Worm (Caenorhabditis elegans): ENCODE results near the gene K01A6.5.

Gene K01A6.5

DNA sequence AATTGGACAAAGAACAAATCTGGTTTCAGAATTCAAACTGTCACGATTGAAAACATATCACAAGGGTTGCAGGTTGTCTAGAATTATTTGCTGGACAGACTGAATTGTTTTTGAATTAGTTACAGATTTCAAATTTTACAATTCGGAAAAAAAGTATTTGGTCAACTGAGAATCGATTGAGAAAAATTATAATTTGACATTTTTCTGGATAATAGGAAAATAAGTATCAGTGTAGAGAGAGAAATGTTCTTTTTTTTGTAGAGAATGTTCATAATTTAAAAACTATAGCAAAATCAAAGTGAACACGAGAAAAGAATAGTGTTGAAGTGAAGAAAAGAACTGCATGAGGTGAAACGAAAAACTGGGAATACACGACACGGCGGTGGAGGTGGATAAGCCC is 41.8 kb upstream of the K01A6.5 start, which contains the start of gene dpy-20:
Gene dpy-20, minus strand, starts transcription at position 101 of the 400 bp plus-strand sequence.
- TF ChIP-seq Y22D7AL.16 (tag; optimal IDR thresholded peaks at IDR 0.05) (no peak), C08G9.2 (tag; optimal IDR thresholded peaks at IDR 0.05) (no peak), ceh-18 (tag; optimal IDR thresholded peaks at IDR 0.05) (no peak), K02D7.2 (tag; optimal IDR thresholded peaks at IDR 0.05) (no peak), sox-2 (GFP tag; IDR thresholded peaks at IDR 0.05) (no peak)

DNA sequence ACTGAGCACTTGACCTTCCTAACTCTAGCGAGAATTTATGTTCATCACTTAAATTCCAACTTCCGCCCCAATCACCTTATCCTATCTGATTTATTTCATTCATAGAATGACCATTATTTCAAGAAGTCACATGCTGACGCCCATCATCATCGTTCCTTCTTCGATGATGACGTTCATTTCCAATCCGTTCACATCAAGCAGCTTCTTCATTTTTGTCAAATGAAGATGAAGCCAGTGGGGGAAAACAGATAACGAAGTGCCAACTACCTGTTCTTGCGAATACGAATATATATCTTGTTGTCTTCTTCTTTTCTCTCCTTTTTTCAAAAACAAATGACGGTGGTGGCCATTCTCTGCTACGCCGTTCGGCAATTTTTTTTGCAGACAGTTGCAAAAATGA is 40.6 kb upstream of the K01A6.5 start:
- TF ChIP-seq zip-5 (tag; optimal IDR thresholded peaks at IDR 0.05): no peak
- no peak for TF ChIP-seq unc-3 (GFP tag; conservative IDR thresholded peaks at IDR 0.05)
- TF ChIP-seq unc-3 (tag; optimal IDR thresholded peaks at IDR 0.05): no peak
- no peak for TF ChIP-seq unc-42 (tag; optimal IDR thresholded peaks at IDR 0.05)
- no peak for TF ChIP-seq sox-4 (tag; optimal IDR thresholded peaks at IDR 0.05)
- TF ChIP-seq hlh-6 (tag; optimal IDR thresholded peaks at IDR 0.05): no peak
- no peak for TF ChIP-seq dve-1 (tag; optimal IDR thresholded peaks at IDR 0.05)
- TF ChIP-seq ceh-48 (tag; optimal IDR thresholded peaks at IDR 0.05): no peak
- no peak for TF ChIP-seq syd-9 (tag; optimal IDR thresholded peaks at IDR 0.05)
- no peak for TF ChIP-seq dmd-4 (tag; optimal IDR thresholded peaks at IDR 0.05; ENCODE audit: borderline replicate concordance)
- TF ChIP-seq ceh-22 (tag; optimal IDR thresholded peaks at IDR 0.05): no peak
- TF ChIP-seq mec-3 (tag; optimal IDR thresholded peaks at IDR 0.05; ENCODE audit: borderline replicate concordance): no peak
- no peak for TF ChIP-seq fax-1 (tag; optimal IDR thresholded peaks at IDR 0.05)
- no peak for TF ChIP-seq unc-86 (tag; optimal IDR thresholded peaks at IDR 0.05)
- no peak for TF ChIP-seq hlh-13 (GFP tag; optimal IDR thresholded peaks at IDR 0.05)
- TF ChIP-seq fkh-6 (tag; optimal IDR thresholded peaks at IDR 0.05): no peak
- no peak for TF ChIP-seq eyg-1 (tag; optimal IDR thresholded peaks at IDR 0.05)
- TF ChIP-seq pat-9 (tag; optimal IDR thresholded peaks at IDR 0.05): no peak
- TF ChIP-seq ahr-1 (tag; optimal IDR thresholded peaks at IDR 0.05): no peak

DNA sequence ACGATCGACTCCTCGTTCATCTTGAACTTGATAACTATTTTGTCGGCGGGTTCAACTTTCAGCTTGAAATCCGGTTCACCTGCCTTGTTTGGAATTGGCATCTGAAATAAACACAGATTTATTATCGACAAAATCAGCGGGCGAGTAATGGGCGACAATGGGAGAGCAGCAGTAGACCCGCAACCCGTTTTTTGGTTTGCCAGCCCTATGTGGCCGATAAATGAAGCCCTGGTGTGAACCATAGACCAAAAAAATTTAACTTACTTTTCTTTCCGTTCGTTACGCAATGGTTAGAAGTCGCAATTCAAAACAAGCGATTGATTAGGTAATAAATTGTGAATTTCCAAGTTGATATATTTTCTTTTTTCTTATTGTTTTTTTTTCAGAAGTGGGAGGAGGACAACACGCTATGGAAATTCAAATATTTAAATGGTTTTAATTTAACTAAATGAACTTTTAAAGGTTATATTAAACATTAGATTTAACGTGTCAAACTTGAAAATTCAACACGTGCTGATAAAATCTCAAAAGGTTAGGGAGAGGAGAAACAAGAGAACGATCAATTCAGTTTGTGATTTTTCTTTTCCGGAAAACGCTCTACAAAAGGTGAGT is 38.7 kb upstream of the K01A6.5 start, which contains the start of the genes T22B3.3 and alg-3:
Gene T22B3.3, minus strand, starts transcription at position 101 of the 612 bp plus-strand sequence.
Gene alg-3, plus strand, starts transcription at position 562 of the 612 bp plus-strand sequence.
- TF ChIP-seq sox-4 (tag; optimal IDR thresholded peaks at IDR 0.05) (no peak), Y22D7AL.16 (tag; optimal IDR thresholded peaks at IDR 0.05) (no peak), ceh-9 (tag; optimal IDR thresholded peaks at IDR 0.05) (no peak), npax-4 (tag; optimal IDR thresholded peaks at IDR 0.05) (no peak), hlh-6 (tag; optimal IDR thresholded peaks at IDR 0.05) (no peak), K09A11.1 (tag; optimal IDR thresholded peaks at IDR 0.05; ENCODE audit: insufficient read depth) (no peak), hlh-13 (GFP tag; optimal IDR thresholded peaks at IDR 0.05) (no peak), ama-1 (optimal IDR thresholded peaks at IDR 0.05) (no peak), pat-9 (tag; optimal IDR thresholded peaks at IDR 0.05) (no peak), pha-4 (tag; optimal IDR thresholded peaks at IDR 0.05) (no peak), hlh-15 (tag; optimal IDR thresholded peaks at IDR 0.05) (no peak), ceh-22 (tag; optimal IDR thresholded peaks at IDR 0.05) (no peak), mec-3 (tag; optimal IDR thresholded peaks at IDR 0.05; ENCODE audit: borderline replicate concordance) (no peak), che-1 (tag; optimal IDR thresholded peaks at IDR 0.05) (no peak), rnt-1 (tag; optimal IDR thresholded peaks at IDR 0.05) (no peak)

DNA sequence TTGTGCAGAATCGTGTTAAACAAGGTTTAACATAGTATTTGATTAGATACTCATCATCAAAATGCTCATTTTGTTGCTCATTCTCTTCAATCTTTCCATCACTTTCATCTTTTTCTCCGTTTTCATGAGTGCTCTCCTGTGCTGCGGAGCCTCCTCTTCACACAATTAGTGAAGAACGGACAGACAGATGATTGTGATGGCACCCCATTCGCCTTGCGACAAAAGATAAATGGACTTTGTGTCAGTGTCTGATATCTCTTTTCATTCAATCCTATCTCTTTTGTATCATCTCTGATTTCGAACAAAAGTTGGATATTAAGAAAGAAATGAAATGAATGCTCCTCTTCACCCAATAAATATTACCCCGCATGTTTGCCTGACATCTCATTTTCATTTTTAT is 32.2 kb upstream of the K01A6.5 start:
- TF ChIP-seq ceh-18 (tag; optimal IDR thresholded peaks at IDR 0.05) (peak; percentile 65), rnt-1 (tag; optimal IDR thresholded peaks at IDR 0.05) (peak; percentile 2), nfya-1 (tag; optimal IDR thresholded peaks at IDR 0.05) (peak; percentile 30), hlh-8 (tag; optimal IDR thresholded peaks at IDR 0.05) (no peak), unc-55 (GFP tag; optimal IDR thresholded peaks at IDR 0.05) (peak; percentile 98), C38D4.7 (GFP tag; optimal IDR thresholded peaks at IDR 0.05) (no peak)

All from whole organism, late embryonic.